Worm (Caenorhabditis elegans): ENCODE results near the gene K04C2.2.

K04C2.2 gene

ce11 chrIII:6888999-6889824, at the start of gene K04C2.2, which contains the start of gene brd-1:
Gene K04C2.2 (plus strand): TSS chrIII:6889774.
Gene brd-1 (minus strand): TSS chrIII:6889504.
- TF ChIP-seq crh-2 (tag; optimal IDR thresholded peaks at IDR 0.05), result no peak
- TF ChIP-seq nhr-77 (tag; optimal IDR thresholded peaks at IDR 0.05), result no peak
- TF ChIP-seq aly-2 (tag; optimal IDR thresholded peaks at IDR 0.05), result no peak
- no peak for TF ChIP-seq ceh-16 (tag; optimal IDR thresholded peaks at IDR 0.05)
- no peak for TF ChIP-seq mab-5 (tag; optimal IDR thresholded peaks at IDR 0.05)
- no peak for TF ChIP-seq alr-1 (tag; optimal IDR thresholded peaks at IDR 0.05)
- no peak for TF ChIP-seq ztf-11 (tag; optimal IDR thresholded peaks at IDR 0.05)
- TF ChIP-seq sma-3 (GFP tag; optimal IDR thresholded peaks at IDR 0.05), result no peak
- TF ChIP-seq nhr-237 (tag; optimal IDR thresholded peaks at IDR 0.05), result no peak
- TF ChIP-seq R02D3.7 (tag; optimal IDR thresholded peaks at IDR 0.05), result no peak
- TF ChIP-seq ZK546.5 (tag; optimal IDR thresholded peaks at IDR 0.05), result no peak
- TF ChIP-seq zag-1 (tag; optimal IDR thresholded peaks at IDR 0.05), result no peak
- TF ChIP-seq sem-4 (tag; optimal IDR thresholded peaks at IDR 0.05), result no peak
- peak in 1 of 2 experiments; percentile 56 for TF ChIP-seq lsy-2 (tag; optimal IDR thresholded peaks at IDR 0.05)
- TF ChIP-seq ama-1 (optimal IDR thresholded peaks at IDR 0.05), result no peak
- TF ChIP-seq mdl-1 (tag; optimal IDR thresholded peaks at IDR 0.05), result no peak
- TF ChIP-seq gmeb-1 (tag; optimal IDR thresholded peaks at IDR 0.05), result peak; percentile 55
- no peak for TF ChIP-seq nhr-25 (tag; optimal IDR thresholded peaks at IDR 0.05)
- TF ChIP-seq dmd-4 (tag; optimal IDR thresholded peaks at IDR 0.05), result no peak
- no peak for TF ChIP-seq egl-27 (tag; optimal IDR thresholded peaks at IDR 0.05)
- TF ChIP-seq unc-55 (GFP tag; optimal IDR thresholded peaks at IDR 0.05), result peak; percentile 30
- no peak for TF ChIP-seq peb-1 (tag; optimal IDR thresholded peaks at IDR 0.05)
- no peak for TF ChIP-seq blmp-1 (tag; optimal IDR thresholded peaks at IDR 0.05; ENCODE audit: insufficient read depth)

- TF ChIP-seq sma-9 (GFP tag; optimal IDR thresholded peaks at IDR 0.05) (peak; percentile 50), sma-9 (tag; optimal IDR thresholded peaks at IDR 0.05) (no peak), gmeb-1 (tag; optimal IDR thresholded peaks at IDR 0.05) (no peak), lin-39 (tag; optimal IDR thresholded peaks at IDR 0.05) (no peak), elt-1 (tag; optimal IDR thresholded peaks at IDR 0.05) (no peak), fos-1 (tag; optimal IDR thresholded peaks at IDR 0.05) (peak; percentile 21), unc-62 (GFP tag; optimal IDR thresholded peaks at IDR 0.05) (no peak), unc-55 (GFP tag; optimal IDR thresholded peaks at IDR 0.05) (no peak), mab-5 (tag; optimal IDR thresholded peaks at IDR 0.05) (no peak), blmp-1 (tag; optimal IDR thresholded peaks at IDR 0.05; ENCODE audit: insufficient read depth) (no peak)
These were observed 40.8 kb upstream of the K04C2.2 start, which contains the start of gene dhhc-5 for ce11 chrIII:6848654-6849204. Gene dhhc-5 (minus strand): TSS chrIII:6849059.

- no peak for TF ChIP-seq Y55F3AM.14 (GFP tag; optimal IDR thresholded peaks at IDR 0.05)
- no peak for TF ChIP-seq lsy-2 (tag; optimal IDR thresholded peaks at IDR 0.05)
- no peak for TF ChIP-seq ceh-82 (tag; optimal IDR thresholded peaks at IDR 0.05)
- no peak for TF ChIP-seq mdl-1 (tag; optimal IDR thresholded peaks at IDR 0.05)
- no peak for TF ChIP-seq snpc-4 (tag; optimal IDR thresholded peaks at IDR 0.05)
- peak; percentile 83 for TF ChIP-seq fos-1 (tag; optimal IDR thresholded peaks at IDR 0.05)
- TF ChIP-seq F13H6.1 (tag; optimal IDR thresholded peaks at IDR 0.05), result peak; percentile 36
- no peak for TF ChIP-seq R02D3.7 (tag; optimal IDR thresholded peaks at IDR 0.05)
- no peak for TF ChIP-seq nhr-237 (tag; optimal IDR thresholded peaks at IDR 0.05)
- TF ChIP-seq crh-2 (tag; optimal IDR thresholded peaks at IDR 0.05), result peak; percentile 54
- TF ChIP-seq sma-9 (GFP tag; optimal IDR thresholded peaks at IDR 0.05), result peak; percentile 85
- TF ChIP-seq sma-9 (tag; optimal IDR thresholded peaks at IDR 0.05), result no peak
- TF ChIP-seq blmp-1 (tag; optimal IDR thresholded peaks at IDR 0.05; ENCODE audit: insufficient read depth), result no peak
- no peak for TF ChIP-seq aly-2 (tag; optimal IDR thresholded peaks at IDR 0.05)
- TF ChIP-seq skn-1 (tag; optimal IDR thresholded peaks at IDR 0.05), result no peak
- TF ChIP-seq egl-27 (tag; optimal IDR thresholded peaks at IDR 0.05), result no peak
- TF ChIP-seq ztf-4 (tag; optimal IDR thresholded peaks at IDR 0.05), result no peak
- no peak for TF ChIP-seq nhr-77 (tag; optimal IDR thresholded peaks at IDR 0.05)
- no peak for TF ChIP-seq nhr-6 (tag; optimal IDR thresholded peaks at IDR 0.05)
These were observed 39.3 kb upstream of the K04C2.2 start, which contains the start of gene srv-1 for ce11 chrIII:6850255-6850654. Gene srv-1 (plus strand): TSS chrIII:6850385.

Measured in whole organism, L2 larva.